Worm (Caenorhabditis elegans): ENCODE results near the gene let-756.

The let-756 gene

DNA sequence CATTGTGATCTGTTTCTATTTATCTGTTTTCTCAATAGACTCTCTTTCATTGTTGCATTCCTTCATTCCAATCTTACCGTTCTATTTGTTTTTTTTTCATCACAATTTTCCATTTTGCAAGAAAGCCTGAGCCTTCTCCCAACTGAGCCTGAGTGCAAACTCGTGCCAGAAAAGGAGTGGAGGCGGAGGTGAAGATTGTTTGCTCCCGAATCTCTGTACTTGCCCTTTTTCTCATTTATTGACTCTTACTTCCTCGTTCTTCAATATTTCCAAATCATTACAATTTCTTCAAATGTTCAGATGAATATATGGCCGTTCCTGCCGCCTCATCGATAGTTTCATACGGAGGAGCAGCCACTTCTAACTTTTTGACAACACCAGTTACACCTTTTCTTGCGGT lies at the start of gene let-756:
let-756 (plus strand) TSS at position 301 of the 400 bp plus-strand sequence.
- TF ChIP-seq T22C8.4 (GFP tag; IDR thresholded peaks at IDR 0.05) (no peak), klf-2 (GFP tag; conservative IDR thresholded peaks at IDR 0.05) (no peak)

DNA sequence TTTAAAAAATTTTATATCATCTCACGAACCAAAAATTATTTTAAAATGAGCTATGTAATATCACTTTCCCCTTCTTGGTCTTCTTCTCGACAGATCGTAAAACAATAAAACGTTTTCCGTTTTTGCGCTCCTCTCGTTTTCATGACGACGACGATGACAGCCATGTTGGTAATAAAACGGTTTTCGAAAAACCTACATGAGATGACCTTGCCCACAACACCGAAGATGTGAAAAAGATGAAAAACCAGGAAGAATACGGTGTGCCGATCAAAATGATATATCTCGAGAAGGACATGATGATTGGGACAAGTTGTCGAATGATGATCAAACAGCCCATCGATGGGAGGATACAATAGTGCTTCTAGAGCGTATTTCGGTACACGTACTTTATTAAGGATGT lies 48.2 kb upstream of the let-756 start:
- no peak for TF ChIP-seq ztf-29 (GFP tag; IDR thresholded peaks at IDR 0.05)
- TF ChIP-seq klf-2 (GFP tag; conservative IDR thresholded peaks at IDR 0.05): no peak
- TF ChIP-seq ztf-23 (GFP tag; IDR thresholded peaks at IDR 0.05): no peak
- TF ChIP-seq flt-1 (GFP tag; IDR thresholded peaks at IDR 0.05): no peak
- TF ChIP-seq ref-1 (GFP tag; conservative IDR thresholded peaks at IDR 0.05): no peak
- TF ChIP-seq T22C8.4 (GFP tag; IDR thresholded peaks at IDR 0.05): no peak
- no peak for TF ChIP-seq med-1 (GFP tag; optimal IDR thresholded peaks at IDR 0.05; ENCODE audit: insufficient read depth)
- TF ChIP-seq tab-1 (GFP tag; IDR thresholded peaks at IDR 0.05): no peak
- TF ChIP-seq cog-1 (tag; optimal IDR thresholded peaks at IDR 0.05): no peak

DNA sequence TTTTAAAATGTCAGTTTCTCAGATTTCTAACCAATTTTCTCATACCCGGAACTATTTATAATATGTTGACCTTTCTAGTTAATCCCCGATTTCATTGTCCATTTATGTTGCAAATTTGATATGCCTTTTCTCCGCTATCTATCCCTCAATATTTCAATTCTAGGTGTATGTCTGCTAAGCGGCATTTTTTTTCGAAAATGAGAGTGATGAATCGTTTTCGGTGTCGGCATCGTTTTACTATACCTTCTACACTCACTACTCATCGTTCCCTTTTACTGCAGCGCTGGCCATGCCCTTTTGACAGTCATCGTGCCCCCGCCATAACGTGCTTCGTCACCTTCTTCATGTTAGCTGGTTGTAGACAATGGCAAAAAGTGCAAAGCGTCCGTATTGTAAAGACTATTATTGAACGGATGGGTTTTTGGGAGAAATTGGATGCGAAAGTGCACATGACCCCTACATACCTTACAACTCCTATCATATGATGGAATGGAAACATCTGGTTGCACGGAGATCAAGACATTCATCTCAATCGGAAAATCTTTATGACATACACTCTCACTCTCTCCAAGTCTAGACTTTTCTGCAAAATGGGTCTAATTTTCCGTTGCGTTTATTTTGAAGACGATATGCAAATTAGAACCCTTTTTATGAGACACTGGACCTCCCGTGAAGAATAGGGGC lies 47.6 kb upstream of the let-756 start:
- TF ChIP-seq cog-1 (tag; optimal IDR thresholded peaks at IDR 0.05) (no peak), tab-1 (GFP tag; IDR thresholded peaks at IDR 0.05) (no peak), flt-1 (GFP tag; IDR thresholded peaks at IDR 0.05) (no peak), klf-2 (GFP tag; conservative IDR thresholded peaks at IDR 0.05) (no peak), T22C8.4 (GFP tag; IDR thresholded peaks at IDR 0.05) (no peak), ztf-29 (GFP tag; IDR thresholded peaks at IDR 0.05) (no peak), ztf-23 (GFP tag; IDR thresholded peaks at IDR 0.05) (no peak), ref-1 (GFP tag; conservative IDR thresholded peaks at IDR 0.05) (no peak), med-1 (GFP tag; optimal IDR thresholded peaks at IDR 0.05; ENCODE audit: insufficient read depth) (no peak)

DNA sequence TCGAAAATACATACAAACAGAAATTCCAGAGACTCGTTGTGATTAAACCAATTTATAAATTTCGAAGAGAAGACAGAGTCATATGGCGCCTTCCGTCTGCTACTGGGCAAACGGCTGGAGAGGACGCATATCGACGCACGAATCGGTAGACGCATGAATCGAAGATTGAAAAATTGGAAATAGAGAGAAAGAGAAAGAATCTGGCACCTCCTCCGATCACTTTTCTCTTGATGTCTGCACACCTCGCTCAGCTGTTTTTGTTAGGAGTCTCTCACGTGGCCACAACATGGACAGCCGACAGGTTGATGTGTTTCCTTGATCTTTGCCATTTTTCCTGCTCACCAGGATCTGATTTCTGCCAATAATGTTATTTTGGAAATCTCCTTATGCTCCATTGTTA lies 46.8 kb upstream of the let-756 start:
- no peak for TF ChIP-seq T22C8.4 (GFP tag; IDR thresholded peaks at IDR 0.05)
- no peak for TF ChIP-seq flt-1 (GFP tag; IDR thresholded peaks at IDR 0.05)
- no peak for TF ChIP-seq ref-1 (GFP tag; conservative IDR thresholded peaks at IDR 0.05)
- no peak for TF ChIP-seq med-1 (GFP tag; optimal IDR thresholded peaks at IDR 0.05; ENCODE audit: insufficient read depth)
- no peak for TF ChIP-seq klf-2 (GFP tag; conservative IDR thresholded peaks at IDR 0.05)
- no peak for TF ChIP-seq ztf-23 (GFP tag; IDR thresholded peaks at IDR 0.05)
- no peak for TF ChIP-seq cog-1 (tag; optimal IDR thresholded peaks at IDR 0.05)
- no peak for TF ChIP-seq ztf-29 (GFP tag; IDR thresholded peaks at IDR 0.05)
- no peak for TF ChIP-seq tab-1 (GFP tag; IDR thresholded peaks at IDR 0.05)

DNA sequence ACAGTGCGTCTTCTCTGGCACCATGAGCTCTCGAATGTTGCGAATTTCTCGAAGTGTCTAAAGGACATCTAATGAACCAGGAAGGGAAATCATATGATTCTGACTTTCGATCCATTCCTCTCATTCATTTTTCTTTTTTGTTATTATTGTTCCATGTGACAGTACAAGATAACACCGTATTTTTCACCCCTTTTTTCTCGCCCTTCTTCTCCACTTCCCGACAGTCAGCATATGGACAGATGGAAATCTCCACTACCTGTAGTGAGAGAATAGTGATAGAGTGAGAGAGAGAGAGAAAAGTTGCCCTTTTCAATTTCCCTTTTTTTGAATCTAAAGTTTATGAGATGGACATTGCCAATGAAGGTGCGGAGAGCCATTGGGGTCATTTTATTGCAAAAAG lies 46.1 kb upstream of the let-756 start:
- TF ChIP-seq flt-1 (GFP tag; IDR thresholded peaks at IDR 0.05) (no peak), cog-1 (tag; optimal IDR thresholded peaks at IDR 0.05) (no peak), T22C8.4 (GFP tag; IDR thresholded peaks at IDR 0.05) (no peak), med-1 (GFP tag; optimal IDR thresholded peaks at IDR 0.05; ENCODE audit: insufficient read depth) (no peak), tab-1 (GFP tag; IDR thresholded peaks at IDR 0.05) (no peak)

DNA sequence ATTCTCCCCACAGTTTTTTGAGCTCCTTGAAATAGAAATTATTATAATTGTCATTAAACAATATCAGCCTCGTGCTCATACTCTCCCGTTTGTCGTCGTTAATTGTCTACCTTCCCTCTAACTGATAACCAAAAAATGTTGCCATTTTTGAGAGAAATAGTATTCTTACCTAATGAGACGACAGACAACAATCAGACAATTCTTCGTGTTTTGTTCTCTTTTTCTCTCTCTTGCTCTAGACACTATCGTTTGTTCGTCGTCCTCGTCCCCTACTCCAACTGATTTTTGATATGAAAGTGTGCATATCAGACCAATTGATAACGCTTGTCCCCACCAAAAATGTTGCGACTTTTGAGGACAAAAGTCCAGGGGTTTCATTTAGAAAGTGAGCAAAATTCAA lies 45.4 kb upstream of the let-756 start:
- TF ChIP-seq ztf-29 (GFP tag; IDR thresholded peaks at IDR 0.05) (no peak), ztf-23 (GFP tag; IDR thresholded peaks at IDR 0.05) (no peak), klf-2 (GFP tag; conservative IDR thresholded peaks at IDR 0.05) (no peak), med-1 (GFP tag; optimal IDR thresholded peaks at IDR 0.05; ENCODE audit: insufficient read depth) (no peak), tab-1 (GFP tag; IDR thresholded peaks at IDR 0.05) (no peak), cog-1 (tag; optimal IDR thresholded peaks at IDR 0.05) (no peak), ref-1 (GFP tag; conservative IDR thresholded peaks at IDR 0.05) (no peak), flt-1 (GFP tag; IDR thresholded peaks at IDR 0.05) (no peak), T22C8.4 (GFP tag; IDR thresholded peaks at IDR 0.05) (no peak)

DNA sequence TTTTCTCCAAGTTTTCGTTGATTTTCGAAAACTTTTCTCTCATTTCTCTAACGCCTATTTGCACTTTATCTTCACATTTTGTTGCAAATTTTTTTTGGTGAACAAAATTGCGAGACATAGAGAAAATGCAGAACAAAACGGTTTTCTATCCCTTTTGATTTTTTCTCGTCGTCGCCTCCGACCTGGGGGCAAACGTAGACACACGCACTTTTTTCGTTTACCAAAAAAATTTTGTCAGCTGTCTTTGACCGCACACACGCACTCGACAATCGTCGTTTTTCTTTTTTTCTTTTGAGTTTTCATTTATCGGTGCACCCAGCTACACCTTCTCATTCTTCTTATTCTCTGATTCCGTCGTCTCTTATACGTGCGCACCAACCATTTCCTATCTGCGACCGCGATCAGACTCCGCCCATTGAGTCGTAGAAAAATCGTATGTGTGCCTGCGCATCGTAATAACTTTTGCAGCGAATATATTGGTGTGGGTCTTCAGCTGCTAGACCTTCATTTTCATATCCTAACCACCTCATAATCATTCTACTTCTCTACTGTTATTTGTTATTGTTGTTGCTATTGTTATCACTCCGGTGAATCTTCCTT lies 44.5 kb upstream of the let-756 start:
- TF ChIP-seq tab-1 (GFP tag; IDR thresholded peaks at IDR 0.05) (no peak), ztf-29 (GFP tag; IDR thresholded peaks at IDR 0.05) (no peak), ref-1 (GFP tag; conservative IDR thresholded peaks at IDR 0.05) (no peak), cog-1 (tag; optimal IDR thresholded peaks at IDR 0.05) (no peak), ztf-23 (GFP tag; IDR thresholded peaks at IDR 0.05) (no peak), klf-2 (GFP tag; conservative IDR thresholded peaks at IDR 0.05) (no peak), flt-1 (GFP tag; IDR thresholded peaks at IDR 0.05) (no peak), med-1 (GFP tag; optimal IDR thresholded peaks at IDR 0.05; ENCODE audit: insufficient read depth) (no peak), T22C8.4 (GFP tag; IDR thresholded peaks at IDR 0.05) (no peak)

DNA sequence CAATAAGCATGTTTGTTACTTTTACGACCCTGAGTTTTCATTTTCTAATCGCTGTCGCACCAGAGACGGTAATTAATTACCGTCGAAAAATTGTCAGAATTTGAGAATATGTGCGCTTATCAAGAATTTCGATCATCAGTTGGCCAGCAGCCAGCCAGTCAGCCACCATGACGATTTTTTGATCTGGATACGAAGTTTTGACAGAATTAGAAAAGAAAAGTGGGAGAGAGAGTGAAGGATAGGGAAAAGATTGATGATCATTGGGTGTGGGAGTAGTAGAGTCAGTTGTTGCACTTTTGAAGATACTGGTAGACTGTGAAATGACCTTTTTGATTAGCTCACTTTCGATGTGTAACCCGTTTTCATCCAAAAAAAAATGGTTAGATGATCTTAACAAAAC lies 42.5 kb upstream of the let-756 start:
- TF ChIP-seq tab-1 (GFP tag; IDR thresholded peaks at IDR 0.05): no peak
- no peak for TF ChIP-seq T22C8.4 (GFP tag; IDR thresholded peaks at IDR 0.05)
- TF ChIP-seq ref-1 (GFP tag; conservative IDR thresholded peaks at IDR 0.05): no peak
- TF ChIP-seq cog-1 (tag; optimal IDR thresholded peaks at IDR 0.05): no peak
- no peak for TF ChIP-seq ztf-29 (GFP tag; IDR thresholded peaks at IDR 0.05)
- TF ChIP-seq flt-1 (GFP tag; IDR thresholded peaks at IDR 0.05): no peak
- no peak for TF ChIP-seq klf-2 (GFP tag; conservative IDR thresholded peaks at IDR 0.05)
- no peak for TF ChIP-seq ztf-23 (GFP tag; IDR thresholded peaks at IDR 0.05)
- no peak for TF ChIP-seq med-1 (GFP tag; optimal IDR thresholded peaks at IDR 0.05; ENCODE audit: insufficient read depth)

DNA sequence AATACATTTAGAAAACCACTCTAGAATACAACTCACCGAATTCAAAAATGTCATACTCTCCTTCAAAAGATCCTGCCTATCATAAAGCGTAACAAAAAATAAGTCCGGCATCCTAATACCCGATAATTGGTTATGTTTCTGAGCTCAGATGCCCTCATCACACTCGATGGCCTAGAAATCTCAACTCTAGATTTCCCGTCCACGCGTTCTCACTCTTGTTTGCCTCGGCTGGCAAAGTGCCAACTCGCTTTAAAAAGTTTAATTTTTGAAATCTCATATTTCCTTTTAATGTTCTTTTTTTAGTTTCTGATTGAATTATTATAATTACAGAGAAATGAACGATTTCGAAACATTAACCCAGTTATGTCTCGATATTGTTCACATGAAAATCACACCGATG lies 39.2 kb upstream of the let-756 start, which contains the start of the genes C56G2.15 and thoc-2:
C56G2.15 (minus strand) TSS at position 188 of the 400 bp plus-strand sequence.
thoc-2 (plus strand) TSS at position 331 of the 400 bp plus-strand sequence.
- no peak for TF ChIP-seq med-1 (GFP tag; optimal IDR thresholded peaks at IDR 0.05; ENCODE audit: insufficient read depth)
- TF ChIP-seq T22C8.4 (GFP tag; IDR thresholded peaks at IDR 0.05): no peak
- TF ChIP-seq ref-1 (GFP tag; conservative IDR thresholded peaks at IDR 0.05): no peak
- TF ChIP-seq ztf-29 (GFP tag; IDR thresholded peaks at IDR 0.05): no peak
- TF ChIP-seq ztf-23 (GFP tag; IDR thresholded peaks at IDR 0.05): no peak
- no peak for TF ChIP-seq klf-2 (GFP tag; conservative IDR thresholded peaks at IDR 0.05)
- TF ChIP-seq tab-1 (GFP tag; IDR thresholded peaks at IDR 0.05): no peak
- TF ChIP-seq cog-1 (tag; optimal IDR thresholded peaks at IDR 0.05): no peak
- TF ChIP-seq flt-1 (GFP tag; IDR thresholded peaks at IDR 0.05): no peak

Measured in whole organism, midembryonic.